Fruit fly (Drosophila melanogaster): ENCODE results near the gene msd1.

dm6 chr3L:1305317-1305716 is 26.2 kb upstream of the msd1 start:
- TF ChIP-seq Myc (optimal IDR thresholded peaks at IDR 0.05) (no peak), ttk (optimal IDR thresholded peaks at IDR 0.05) (no peak), psq (optimal IDR thresholded peaks at IDR 0.05) (no peak), h (optimal IDR thresholded peaks at IDR 0.05) (no peak), insv (optimal IDR thresholded peaks at IDR 0.05) (no peak)

Measured in Kc167 (cell line).